Worm (Caenorhabditis elegans): ENCODE results near the gene Y54F10AR.1.

The Y54F10AR.1 gene

DNA sequence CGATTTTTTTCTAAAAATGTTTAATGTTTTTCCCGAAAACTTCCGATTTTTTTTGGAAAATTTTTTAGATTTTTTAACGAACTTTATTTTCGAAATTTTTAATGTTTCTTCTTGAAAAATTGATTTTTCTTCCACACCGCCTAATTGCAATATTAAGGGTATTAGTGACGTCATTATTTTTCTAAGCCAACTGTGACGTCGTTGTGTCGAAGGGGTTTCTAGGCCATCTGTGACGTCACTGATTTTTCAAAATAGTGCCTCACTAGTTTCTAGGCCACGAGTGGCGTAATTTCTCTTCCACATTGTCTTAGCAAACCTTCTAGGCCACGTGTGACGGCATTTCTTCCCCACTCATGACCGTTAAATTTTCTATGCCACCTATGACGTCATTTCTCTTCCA, 23.5 kb downstream of the Y54F10AR.1 start:
- TF ChIP-seq sox-4 (tag; optimal IDR thresholded peaks at IDR 0.05), result no peak
- TF ChIP-seq unc-86 (tag; optimal IDR thresholded peaks at IDR 0.05), result no peak
- TF ChIP-seq ets-5 (GFP tag; IDR thresholded peaks at IDR 0.05), result no peak
- TF ChIP-seq nhr-11 (tag; optimal IDR thresholded peaks at IDR 0.05), result no peak
- TF ChIP-seq lin-39 (tag; optimal IDR thresholded peaks at IDR 0.05), result no peak
- TF ChIP-seq ceh-90 (tag; optimal IDR thresholded peaks at IDR 0.05), result no peak
- no peak for TF ChIP-seq efl-3 (GFP tag; optimal IDR thresholded peaks at IDR 0.05)
- TF ChIP-seq nhr-12 (tag; optimal IDR thresholded peaks at IDR 0.05), result no peak
- no peak for TF ChIP-seq pqm-1 (tag; optimal IDR thresholded peaks at IDR 0.05)
- TF ChIP-seq C04F5.9 (tag; optimal IDR thresholded peaks at IDR 0.05), result no peak
- no peak for TF ChIP-seq lin-14 (GFP tag; optimal IDR thresholded peaks at IDR 0.05)
- no peak for TF ChIP-seq fkh-8 (tag; optimal IDR thresholded peaks at IDR 0.05)
- TF ChIP-seq hlh-17 (GFP tag; optimal IDR thresholded peaks at IDR 0.05; ENCODE audit: borderline replicate concordance), result no peak
- no peak for TF ChIP-seq snu-23 (GFP tag; optimal IDR thresholded peaks at IDR 0.05)
- no peak for TF ChIP-seq ceh-88 (GFP tag; IDR thresholded peaks at IDR 0.05)
- no peak for TF ChIP-seq hlh-4 (tag; optimal IDR thresholded peaks at IDR 0.05)
- no peak for TF ChIP-seq tlp-1 (tag; optimal IDR thresholded peaks at IDR 0.05)
- TF ChIP-seq aha-1 (tag; optimal IDR thresholded peaks at IDR 0.05), result no peak
- no peak for TF ChIP-seq C16A3.4 (tag; optimal IDR thresholded peaks at IDR 0.05)
- TF ChIP-seq nhr-47 (tag; optimal IDR thresholded peaks at IDR 0.05), result no peak

DNA sequence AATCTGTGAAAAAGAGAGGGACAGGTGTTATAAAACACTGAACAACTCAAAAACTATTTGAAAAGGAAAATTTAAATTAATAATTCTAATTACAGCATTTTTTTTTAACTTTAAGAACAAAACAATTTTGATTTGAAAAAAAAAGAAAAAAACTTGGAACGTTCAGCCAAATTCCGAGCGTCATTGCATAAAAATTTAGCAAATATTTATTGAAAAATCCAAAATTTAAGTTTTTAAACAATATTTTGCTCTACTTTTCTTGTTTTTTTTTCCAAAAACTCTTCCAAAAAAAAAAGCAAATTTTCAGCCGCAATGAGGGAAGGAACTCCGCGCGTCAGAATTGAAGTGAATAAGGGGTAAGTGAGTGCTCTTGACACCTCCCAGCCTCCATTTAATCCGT, 25.9 kb downstream of the Y54F10AR.1 start, which contains the start of gene feh-1:
feh-1 (plus strand) TSS at position 301 of the 400 bp plus-strand sequence.
- no peak for TF ChIP-seq ceh-88 (GFP tag; IDR thresholded peaks at IDR 0.05)
- TF ChIP-seq sup-37 (GFP tag; optimal IDR thresholded peaks at IDR 0.05), result no peak
- no peak for TF ChIP-seq elt-2 (tag; optimal IDR thresholded peaks at IDR 0.05)
- no peak for TF ChIP-seq hlh-17 (GFP tag; optimal IDR thresholded peaks at IDR 0.05; ENCODE audit: borderline replicate concordance)
- no peak for TF ChIP-seq rnt-1 (tag; optimal IDR thresholded peaks at IDR 0.05)
- TF ChIP-seq irx-1 (tag; optimal IDR thresholded peaks at IDR 0.05), result no peak
- no peak for TF ChIP-seq aly-2 (tag; optimal IDR thresholded peaks at IDR 0.05)
- TF ChIP-seq lsy-2 (tag; optimal IDR thresholded peaks at IDR 0.05), result no peak
- TF ChIP-seq ces-1 (GFP tag; optimal IDR thresholded peaks at IDR 0.05), result no peak
- TF ChIP-seq nhr-28 (tag; optimal IDR thresholded peaks at IDR 0.05), result no peak
- TF ChIP-seq nhr-76 (tag; optimal IDR thresholded peaks at IDR 0.05), result no peak
- TF ChIP-seq snu-23 (GFP tag; optimal IDR thresholded peaks at IDR 0.05), result no peak
- no peak for TF ChIP-seq vab-15 (tag; optimal IDR thresholded peaks at IDR 0.05)
- TF ChIP-seq skn-1 (tag; optimal IDR thresholded peaks at IDR 0.05), result no peak
- no peak for TF ChIP-seq unc-130 (tag; optimal IDR thresholded peaks at IDR 0.05)
- no peak for TF ChIP-seq mab-9 (GFP tag; IDR thresholded peaks at IDR 0.05)
- no peak for TF ChIP-seq tlp-1 (tag; optimal IDR thresholded peaks at IDR 0.05)

- TF ChIP-seq unc-98 (GFP tag; IDR thresholded peaks at IDR 0.05) (no peak), rnt-1 (tag; optimal IDR thresholded peaks at IDR 0.05) (no peak), unc-86 (tag; optimal IDR thresholded peaks at IDR 0.05) (no peak), C16A3.4 (tag; optimal IDR thresholded peaks at IDR 0.05) (no peak), fkh-8 (tag; optimal IDR thresholded peaks at IDR 0.05) (no peak), xbp-1 (tag; optimal IDR thresholded peaks at IDR 0.05) (no peak), nhr-71 (tag; optimal IDR thresholded peaks at IDR 0.05) (no peak), hlh-17 (GFP tag; optimal IDR thresholded peaks at IDR 0.05; ENCODE audit: borderline replicate concordance) (no peak), isw-1 (GFP tag; IDR thresholded peaks at IDR 0.05) (no peak), mef-2 (tag; optimal IDR thresholded peaks at IDR 0.05) (no peak), nhr-237 (tag; optimal IDR thresholded peaks at IDR 0.05) (no peak), nhr-90 (tag; optimal IDR thresholded peaks at IDR 0.05; ENCODE audit: poor library complexity) (no peak), alr-1 (tag; optimal IDR thresholded peaks at IDR 0.05; ENCODE audit: borderline replicate concordance) (no peak), lir-3 (tag; optimal IDR thresholded peaks at IDR 0.05; ENCODE audit: poor library complexity) (no peak), efl-3 (GFP tag; optimal IDR thresholded peaks at IDR 0.05) (no peak), mep-1 (tag; optimal IDR thresholded peaks at IDR 0.05) (no peak)
These were observed 29.2 kb downstream of the Y54F10AR.1 start for ce11 chrIII:2546298-2546697.

All from whole organism, L1 larva.